Fruit fly (Drosophila melanogaster) whole organism, embryonic: Measurements from ENCODE around the gene Scm.

Experiments used
- Abd-B ChIP-seq: fragments of 200-800 bp; sonication (Bioruptor generic); optimal IDR thresholded peaks from 2 replicates; lab custom pipeline; 2018; ENCODE audit warnings: missing biosample characterization, mild to moderate bottlenecking, missing genetic modification characterization, moderate library complexity
- Aef1 ChIP-seq: fragments of 200-800 bp; sonication (Bioruptor generic); IDR thresholded peaks from 3 replicates; pipeline ENCODE4 v1.3.6; 2022; ENCODE audit warnings: missing biosample characterization, missing genetic modification characterization
- Awh ChIP-seq: fragments of 200-800 bp; sonication (Bioruptor generic); IDR thresholded peaks from 2 replicates; pipeline ENCODE4, ENCODE4 v1.3.6; 2022; ENCODE audit warnings: missing biosample characterization, missing genetic modification characterization
- CG1024 ChIP-seq: fragments of 200-800 bp; sonication (Bioruptor generic); IDR thresholded peaks from 2 replicates; pipeline ENCODE4 v1.3.6; 2022; ENCODE audit warnings: missing biosample characterization, missing genetic modification characterization
- CG10565 ChIP-seq: fragments of 200-800 bp; sonication (Bioruptor generic); optimal IDR thresholded peaks from 3 replicates; lab custom pipeline; 2016; ENCODE audit warnings: missing biosample characterization, mild to moderate bottlenecking, missing genetic modification characterization
- CG10979 ChIP-seq: fragments of 200-800 bp; sonication (Bioruptor generic); optimal IDR thresholded peaks from 2 replicates; lab custom pipeline; 2018; ENCODE audit warnings: missing biosample characterization, mild to moderate bottlenecking, missing genetic modification characterization, moderate library complexity
- CG11695 ChIP-seq: fragments of 200-800 bp; sonication (Bioruptor generic); IDR thresholded peaks from 3 replicates; pipeline ENCODE4 v1.3.6; 2022; ENCODE audit warnings: missing biosample characterization, missing genetic modification characterization
- CG14050 ChIP-seq: fragments of 200-800 bp; sonication (Bioruptor generic); IDR thresholded peaks from 3 replicates; pipeline ENCODE4 v1.3.6; 2022; ENCODE audit warnings: missing biosample characterization, missing genetic modification characterization
- CG2678 ChIP-seq: fragments of 200-800 bp; sonication (Bioruptor generic); optimal IDR thresholded peaks from 3 replicates; lab custom pipeline; 2019; ENCODE audit warnings: missing biosample characterization, mild to moderate bottlenecking, missing genetic modification characterization, moderate library complexity
- CG2889 ChIP-seq: fragments of 200-800 bp; sonication (Bioruptor generic); IDR thresholded peaks from 3 replicates; pipeline ENCODE4 v1.3.6; 2022; ENCODE audit warnings: missing biosample characterization, missing genetic modification characterization
- CG3281 ChIP-seq: fragments of 200-800 bp; sonication (Bioruptor generic); optimal IDR thresholded peaks from 3 replicates; lab custom pipeline; 2017; ENCODE audit warnings: missing biosample characterization, mild to moderate bottlenecking, missing genetic modification characterization
- CG34224 ChIP-seq: fragments of 200-800 bp; sonication (Bioruptor generic); IDR thresholded peaks from 3 replicates; pipeline ENCODE4 v1.3.6; 2022; ENCODE audit warnings: missing biosample characterization, missing genetic modification characterization; ENCODE audit not compliant: partially characterized antibody
- CG3995 ChIP-seq: fragments of 200-800 bp; sonication (Bioruptor generic); optimal IDR thresholded peaks from 3 replicates; lab custom pipeline; 2016; ENCODE audit warnings: missing biosample characterization, missing genetic modification characterization
- CG6254 ChIP-seq: fragments of 200-800 bp; sonication (Bioruptor generic); optimal IDR thresholded peaks from 3 replicates; lab custom pipeline; 2017; ENCODE audit warnings: mild to moderate bottlenecking, missing biosample characterization, missing genetic modification reagents, missing genetic modification characterization
- CG8290 ChIP-seq, 3 experiments: fragments of 200-800 bp; sonication (Bioruptor generic); optimal IDR thresholded peaks; 2 replicates each; lab custom pipeline; 2016 to 2019; ENCODE audit warnings: missing biosample characterization in 3 of 3, missing genetic modification characterization in 3 of 3, mild to moderate bottlenecking in 2 of 3, moderate library complexity in 1 of 3
- CG8388 ChIP-seq: fragments of 200-800 bp; sonication (Bioruptor generic); optimal IDR thresholded peaks from 2 replicates; lab custom pipeline; 2019; ENCODE audit warnings: missing biosample characterization, mild to moderate bottlenecking, missing genetic modification characterization, moderate library complexity
- CHES-1-like ChIP-seq: fragments of 200-800 bp; sonication (Bioruptor generic); optimal IDR thresholded peaks from 2 replicates; lab custom pipeline; 2016; ENCODE audit warnings: missing biosample characterization, missing genetic modification characterization
- Dbx ChIP-seq: fragments of 200-800 bp; sonication (Bioruptor generic); IDR thresholded peaks from 3 replicates; pipeline ENCODE4 v1.3.6; 2022; ENCODE audit warnings: missing biosample characterization, missing genetic modification characterization
- Dip3 ChIP-seq: fragments of 200-800 bp; sonication (Bioruptor generic); optimal IDR thresholded peaks from 3 replicates; lab custom pipeline; 2016; ENCODE audit warnings: missing biosample characterization, missing genetic modification characterization
- Dref ChIP-seq: fragments of 200-800 bp; sonication (Bioruptor generic); IDR thresholded peaks from 2 replicates; pipeline ENCODE4 v1.3.6; 2022; ENCODE audit warnings: missing biosample characterization, missing genetic modification characterization
- Fer1 ChIP-seq: fragments of 200-800 bp; sonication (Bioruptor generic); optimal IDR thresholded peaks from 2 replicates; lab custom pipeline; 2017; ENCODE audit warnings: missing biosample characterization, mild to moderate bottlenecking, missing genetic modification characterization
- HmgZ ChIP-seq: fragments of 200-800 bp; sonication (Bioruptor generic); optimal IDR thresholded peaks from 2 replicates; lab custom pipeline; 2018; ENCODE audit warnings: missing biosample characterization, mild to moderate bottlenecking, missing genetic modification characterization
- Hr78 ChIP-seq, 2 experiments: fragments of 200-800 bp in 1 of 2; fragments of >200 bp in 1 of 2; sonication (Bioruptor generic) in 1 of 2; optimal IDR thresholded peaks; 2 replicates each; lab custom pipeline; 2017 to 2019; ENCODE audit warnings: missing biosample characterization in 2 of 2, missing genetic modification characterization in 2 of 2, mild to moderate bottlenecking in 1 of 2, moderate library complexity in 1 of 2
- Jarid2 ChIP-seq: fragments of 200-800 bp; sonication (Bioruptor generic); optimal IDR thresholded peaks from 3 replicates; lab custom pipeline; 2017; ENCODE audit warnings: mild to moderate bottlenecking, missing biosample characterization, missing genetic modification reagents, missing genetic modification characterization
- Lim3 ChIP-seq: fragments of 200-800 bp; sonication (Bioruptor generic); IDR thresholded peaks from 2 replicates; pipeline ENCODE4 v1.3.6; 2022; ENCODE audit warnings: missing biosample characterization, missing genetic modification characterization
- MTF-1 ChIP-seq: fragments of 200-800 bp; sonication (Bioruptor generic); optimal IDR thresholded peaks from 2 replicates; lab custom pipeline; 2018; ENCODE audit warnings: missing biosample characterization, mild to moderate bottlenecking, missing genetic modification characterization, borderline replicate concordance
- Med ChIP-seq: fragments of 200-800 bp; sonication (Bioruptor generic); peaks from one replicate; lab custom pipeline; 2016; ENCODE audit warnings: missing biosample characterization, missing genetic modification characterization, mild to moderate bottlenecking, inconsistent platforms, moderate library complexity
- Mes4 ChIP-seq: fragments of 200-800 bp; sonication (Bioruptor generic); optimal IDR thresholded peaks from 2 replicates; lab custom pipeline; 2016; ENCODE audit warnings: missing biosample characterization, missing genetic modification characterization
- Stat92E ChIP-seq, 3 experiments: fragments of >200 bp in 2 of 3; fragments of 200-800 bp in 1 of 3; sonication (Bioruptor generic) in 1 of 3; optimal IDR thresholded peaks; 2 replicates each; lab custom pipeline; 2017 to 2019; ENCODE audit warnings: missing biosample characterization in 3 of 3, missing genetic modification characterization in 3 of 3, mild to moderate bottlenecking in 1 of 3, moderate library complexity in 1 of 3
- ab ChIP-seq: fragments of 200-800 bp; sonication (Bioruptor generic); optimal IDR thresholded peaks from 2 replicates; lab custom pipeline; 2016; ENCODE audit warnings: missing biosample characterization, missing genetic modification characterization
- al ChIP-seq: fragments of 200-800 bp; sonication (Bioruptor generic); IDR thresholded peaks from 2 replicates; pipeline ENCODE4 v1.3.6; 2022; ENCODE audit warnings: missing biosample characterization, missing genetic modification characterization
- amos ChIP-seq: fragments of 200-800 bp; sonication (Bioruptor generic); IDR thresholded peaks from 2 replicates; pipeline ENCODE4 v1.3.6; 2022; ENCODE audit warnings: missing biosample characterization, missing genetic modification characterization; ENCODE audit not compliant: partially characterized antibody
- bigmax ChIP-seq: fragments of 200-800 bp; sonication (Bioruptor generic); optimal IDR thresholded peaks from 2 replicates; lab custom pipeline; 2018; ENCODE audit warnings: missing biosample characterization, mild to moderate bottlenecking, missing genetic modification characterization
- btn ChIP-seq: fragments of 200-800 bp; sonication (Bioruptor generic); optimal IDR thresholded peaks from 2 replicates; lab custom pipeline; 2016; ENCODE audit warnings: missing biosample characterization, missing genetic modification characterization
- cad ChIP-seq: fragments of >200 bp; optimal IDR thresholded peaks from 2 replicates; lab custom pipeline; 2017; ENCODE audit warnings: missing biosample characterization, missing genetic modification characterization
- emc ChIP-seq: fragments of 200-800 bp; sonication (Bioruptor generic); optimal IDR thresholded peaks from 2 replicates; lab custom pipeline; 2016; ENCODE audit warnings: missing biosample characterization, missing genetic modification characterization
- exex ChIP-seq: fragments of 200-800 bp; sonication (Bioruptor generic); optimal IDR thresholded peaks from 4 replicates; lab custom pipeline; 2018; ENCODE audit warnings: missing biosample characterization, mild to moderate bottlenecking, missing genetic modification characterization, moderate library complexity
- fd96Cb ChIP-seq: fragments of 200-800 bp; sonication (Bioruptor generic); optimal IDR thresholded peaks from 2 replicates; lab custom pipeline; 2018; ENCODE audit warnings: missing biosample characterization, mild to moderate bottlenecking, missing genetic modification characterization, moderate library complexity
- gt ChIP-seq: fragments of 200-800 bp; sonication (Bioruptor generic); IDR thresholded peaks from 2 replicates; pipeline ENCODE4 v1.3.6; 2022; ENCODE audit warnings: missing biosample characterization, missing genetic modification characterization
- her ChIP-seq: fragments of 200-800 bp; sonication (Bioruptor generic); optimal IDR thresholded peaks from 2 replicates; lab custom pipeline; 2016; ENCODE audit warnings: missing biosample characterization, missing genetic modification characterization
- jing ChIP-seq: fragments of 200-800 bp; sonication (Bioruptor generic); optimal IDR thresholded peaks from 2 replicates; lab custom pipeline; 2018; ENCODE audit warnings: missing biosample characterization, mild to moderate bottlenecking, missing genetic modification characterization
- lab ChIP-seq: fragments of 200-800 bp; sonication (Bioruptor generic); optimal IDR thresholded peaks from 3 replicates; lab custom pipeline; 2017; ENCODE audit warnings: missing biosample characterization, missing genetic modification characterization, mild to moderate bottlenecking, moderate library complexity, missing genetic modification reagents
- pfk ChIP-seq: fragments of 200-800 bp; sonication (Bioruptor generic); optimal IDR thresholded peaks from 2 replicates; lab custom pipeline; 2018; ENCODE audit warnings: missing biosample characterization, mild to moderate bottlenecking, missing genetic modification characterization, moderate library complexity
- row ChIP-seq: fragments of 200-800 bp; sonication (Bioruptor generic); IDR thresholded peaks from 3 replicates; pipeline ENCODE4 v1.3.6; 2022; ENCODE audit warnings: missing biosample characterization, missing genetic modification characterization
- slbo ChIP-seq: fragments of 200-800 bp; sonication (Bioruptor generic); IDR thresholded peaks from 2 replicates; pipeline ENCODE4 v1.3.6; 2022; ENCODE audit warnings: missing biosample characterization, missing genetic modification characterization
- tup ChIP-seq: fragments of 200-800 bp; sonication (Bioruptor generic); optimal IDR thresholded peaks from 2 replicates; lab custom pipeline; 2016; ENCODE audit warnings: missing biosample characterization, mild to moderate bottlenecking, missing genetic modification characterization, moderate library complexity
- vfl ChIP-seq: fragments of 200-800 bp; sonication (Bioruptor generic); optimal IDR thresholded peaks from 2 replicates; lab custom pipeline; 2016; ENCODE audit warnings: missing biosample characterization, missing genetic modification characterization
- wdn ChIP-seq: fragments of 200-800 bp; sonication (Bioruptor generic); IDR thresholded peaks from 2 replicates; pipeline ENCODE4 v1.3.6; 2022; ENCODE audit warnings: missing biosample characterization, missing genetic modification characterization
- zen2 ChIP-seq: fragments of 200-800 bp; sonication (Bioruptor generic); IDR thresholded peaks from 3 replicates; pipeline ENCODE4 v1.3.6; 2022; ENCODE audit warnings: missing biosample characterization, missing genetic modification characterization; ENCODE audit not compliant: partially characterized antibody

The Scm gene

DNA sequence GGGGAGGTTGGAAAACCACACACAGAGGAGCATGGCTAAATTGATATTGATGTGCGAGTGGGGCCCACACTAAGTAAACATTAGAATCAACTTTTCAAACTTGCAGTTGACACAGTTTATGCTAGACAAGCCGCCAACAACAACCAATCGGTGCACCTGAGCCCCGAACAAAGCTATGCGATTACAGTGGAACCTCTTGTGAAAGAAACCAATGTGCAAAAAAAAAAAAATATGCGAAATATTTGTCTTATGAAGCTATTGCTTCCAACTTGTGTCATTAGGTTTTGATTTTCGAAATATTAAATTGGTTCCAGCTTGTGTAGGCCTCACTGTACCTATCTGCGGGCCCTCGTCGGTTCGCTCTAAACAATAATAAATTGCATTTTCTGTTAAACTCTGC, 19.1 kb downstream of the Scm start (continued):
- TF ChIP-seq CG6254 (GFP tag; lab: Kevin White, UChicago) = peak; percentile 52
- peak; percentile 49 for TF ChIP-seq CG8290 (GFP tag; optimal IDR thresholded peaks at IDR 0.05; lab: Kevin White, UChicago)
- TF ChIP-seq CG8290 (tag; optimal IDR thresholded peaks at IDR 0.05; lab: Kevin White, UChicago) = peak in 1 of 2 experiments; percentile 78
- peak; percentile 76 for TF ChIP-seq CG2678 (tag; lab: Kevin White, UChicago)
- no peak for TF ChIP-seq cad (GFP tag; lab: Kevin White, UChicago)
- TF ChIP-seq vfl (GFP tag; lab: Kevin White, UChicago) = no peak
- peak; percentile 32 for TF ChIP-seq Jarid2 (GFP tag; lab: Kevin White, UChicago)
- no peak for TF ChIP-seq wdn
- peak; percentile 78 for TF ChIP-seq lab
- TF ChIP-seq CG3281 (GFP tag; lab: Kevin White, UChicago) = peak; percentile 57
- no peak for TF ChIP-seq zen2 (GFP tag; lab: Robert Waterston, UW)
- no peak for TF ChIP-seq CG3995 (GFP tag; lab: Kevin White, UChicago)
- TF ChIP-seq al = no peak
- peak; percentile 25 for TF ChIP-seq HmgZ (tag; lab: Kevin White, UChicago)
- no peak for TF ChIP-seq Dref (GFP tag; lab: Robert Waterston, UW)
- TF ChIP-seq CG8388 = peak; percentile 73
- TF ChIP-seq Fer1 (GFP tag; lab: Kevin White, UChicago) = peak; percentile 50
- TF ChIP-seq her (GFP tag; lab: Kevin White, UChicago) = peak; percentile 63
- peak; percentile 65 for TF ChIP-seq Mes4
- TF ChIP-seq exex (tag; lab: Kevin White, UChicago) = no peak
- TF ChIP-seq Aef1 = peak; percentile 65; the same call in 2 of the 3 replicates
- TF ChIP-seq CHES-1-like (GFP tag; lab: Kevin White, UChicago) = no peak
- peak in 1 of 2 experiments; percentile 43 for TF ChIP-seq Hr78 (GFP tag; optimal IDR thresholded peaks at IDR 0.05; lab: Kevin White, UChicago)
- TF ChIP-seq slbo (GFP tag; lab: Robert Waterston, UW) = peak; percentile 80
- TF ChIP-seq Abd-B (GFP tag; lab: Kevin White, UChicago) = peak; percentile 66
- TF ChIP-seq Dbx (GFP tag; lab: Robert Waterston, UW) = 0 out of 3 replicates have a peak, but pooled peaks have one; percentile 43
- TF ChIP-seq ab (GFP tag; lab: Kevin White, UChicago) = peak; percentile 71
- TF ChIP-seq Lim3 = peak; percentile 20; the same call in 1 of the 2 replicates
- TF ChIP-seq emc (GFP tag; lab: Kevin White, UChicago) = peak; percentile 29
- no peak for TF ChIP-seq amos (GFP tag; lab: Robert Waterston, UW)
- TF ChIP-seq Awh (GFP tag; lab: Robert Waterston, UW) = peak; percentile 80
- TF ChIP-seq tup (GFP tag; lab: Kevin White, UChicago) = peak; percentile 22
- TF ChIP-seq MTF-1 (GFP tag; lab: Kevin White, UChicago) = peak; percentile 26
- peak; percentile 77 for TF ChIP-seq CG10979 (tag; lab: Kevin White, UChicago)
- peak; percentile 70; the same call in 2 of the 3 replicates for TF ChIP-seq CG2889 (GFP tag; lab: Robert Waterston, UW)
- peak; percentile 95 for TF ChIP-seq Med (GFP tag; lab: Kevin White, UChicago)
- TF ChIP-seq gt (GFP tag; lab: Robert Waterston, UW) = peak; percentile 50
- peak; percentile 56; the same call in 1 of the 2 replicates for TF ChIP-seq CG1024
- no peak for TF ChIP-seq bigmax (GFP tag; lab: Kevin White, UChicago)
- peak; percentile 10 for TF ChIP-seq CG10565
- TF ChIP-seq jing (GFP tag; lab: Kevin White, UChicago) = peak; percentile 64
- peak; percentile 79 for TF ChIP-seq fd96Cb (tag; lab: Kevin White, UChicago)
- TF ChIP-seq pfk (GFP tag; lab: Kevin White, UChicago) = no peak
- peak; percentile 82 for TF ChIP-seq row (GFP tag; lab: Robert Waterston, UW)
- TF ChIP-seq CG14050 (GFP tag; lab: Robert Waterston, UW) = peak; percentile 64
- TF ChIP-seq btn = peak; percentile 38
- TF ChIP-seq Stat92E (GFP tag; optimal IDR thresholded peaks at IDR 0.05; lab: Kevin White, UChicago) = no peak
- TF ChIP-seq CG11695 (GFP tag; lab: Robert Waterston, UW) = peak; percentile 72; the same call in 2 of the 3 replicates
- peak; percentile 60 for TF ChIP-seq Dip3 (GFP tag; lab: Kevin White, UChicago)
- no peak for TF ChIP-seq CG34224 (GFP tag; lab: Robert Waterston, UW)
